Worm (Caenorhabditis elegans) whole organism, midembryonic: ENCODE measurements around the gene F10E7.6.

ENCODE experiments used
- T22C8.4 ChIP-seq: fragments of 200-800 bp; sonication (Bioruptor generic); IDR thresholded peaks from 2 replicates; pipeline ENCODE4 v1.3.6; 2022; ENCODE audit warnings: missing genetic modification characterization, missing compliant biosample characterization
- cog-1 ChIP-seq: sonication (generic microtip); optimal IDR thresholded peaks from 2 replicates; lab custom pipeline; 2016; ENCODE audit warnings: missing genetic modification characterization, missing compliant biosample characterization
- flt-1 ChIP-seq: fragments of 200-800 bp; sonication (Bioruptor generic); IDR thresholded peaks from 2 replicates; pipeline ENCODE4 v1.3.6; 2022; ENCODE audit warnings: missing genetic modification characterization, missing compliant biosample characterization
- klf-2 ChIP-seq: fragments of 200-800 bp; sonication (Bioruptor generic); conservative IDR thresholded peaks from 2 replicates; pipeline ENCODE4 v1.3.6; 2022; ENCODE audit warnings: missing genetic modification reagents, missing genetic modification characterization, missing compliant biosample characterization
- med-1 ChIP-seq: sonication (generic microtip); optimal IDR thresholded peaks from 2 replicates; lab custom pipeline; 2017; ENCODE audit warnings: missing genetic modification characterization, mild to moderate bottlenecking, missing compliant biosample characterization, antibody characterized with exemption, missing genetic modification reagents; ENCODE audit not compliant: insufficient read depth
- ref-1 ChIP-seq: fragments of 200-800 bp; sonication (Bioruptor generic); conservative IDR thresholded peaks from 2 replicates; pipeline ENCODE4 v1.3.6; 2022; ENCODE audit warnings: missing genetic modification reagents, missing genetic modification characterization, missing compliant biosample characterization
- tab-1 ChIP-seq: fragments of 200-800 bp; sonication (Bioruptor generic); IDR thresholded peaks from 2 replicates; pipeline ENCODE4 v1.3.6; 2022; ENCODE audit warnings: missing genetic modification characterization, missing compliant biosample characterization
- ztf-23 ChIP-seq: fragments of 200-800 bp; sonication (Bioruptor generic); IDR thresholded peaks from 2 replicates; pipeline ENCODE4 v1.3.6; 2022; ENCODE audit warnings: missing genetic modification reagents, missing genetic modification characterization, missing compliant biosample characterization
- ztf-29 ChIP-seq: fragments of 200-800 bp; sonication (Bioruptor generic); IDR thresholded peaks from 2 replicates; pipeline ENCODE4 v1.3.6; 2022; ENCODE audit warnings: missing genetic modification reagents, missing genetic modification characterization, missing compliant biosample characterization

F10E7.6 gene

ce11 chrII:7131871-7132693 lies 19.2 kb downstream of the F10E7.6 start, which contains the start of the genes T07F8.4 and gld-3:
TSS of gene T07F8.4 (minus strand) at chrII:7132032.
TSS of gene gld-3 (plus strand) at chrII:7132643.
- TF ChIP-seq ztf-29 (no peak), med-1 (GFP tag; lab: Kevin White, UChicago) (no peak), ref-1 (GFP tag; lab: Robert Waterston, UW) (no peak), T22C8.4 (GFP tag; lab: Robert Waterston, UW) (no peak)

- TF ChIP-seq flt-1 (GFP tag; lab: Robert Waterston, UW) (no peak), ztf-23 (GFP tag; lab: Robert Waterston, UW) (no peak), ref-1 (GFP tag; lab: Robert Waterston, UW) (no peak), tab-1 (GFP tag; lab: Robert Waterston, UW) (no peak), T22C8.4 (GFP tag; lab: Robert Waterston, UW) (no peak), klf-2 (GFP tag; lab: Robert Waterston, UW) (no peak), med-1 (GFP tag; lab: Kevin White, UChicago) (no peak), cog-1 (tag; lab: Kevin White, UChicago) (no peak)
These were observed 26.2 kb downstream of the F10E7.6 start for ce11 chrII:7139064-7139463.

- TF ChIP-seq med-1 (GFP tag; lab: Kevin White, UChicago) (no peak), tab-1 (GFP tag; lab: Robert Waterston, UW) (no peak), T22C8.4 (GFP tag; lab: Robert Waterston, UW) (no peak), ref-1 (GFP tag; lab: Robert Waterston, UW) (no peak), flt-1 (GFP tag; lab: Robert Waterston, UW) (no peak), ztf-23 (GFP tag; lab: Robert Waterston, UW) (no peak), ztf-29 (no peak), klf-2 (GFP tag; lab: Robert Waterston, UW) (no peak), cog-1 (tag; lab: Kevin White, UChicago) (no peak)
These were observed 31.4 kb downstream of the F10E7.6 start, which contains the start of gene npr-31 for ce11 chrII:7144307-7144706. TSS of gene npr-31 (plus strand) at chrII:7144607.

ce11 chrII:7146240-7146639 lies 33.4 kb downstream of the F10E7.6 start:
- TF ChIP-seq T22C8.4 (GFP tag; lab: Robert Waterston, UW), result no peak
- TF ChIP-seq klf-2 (GFP tag; lab: Robert Waterston, UW), result no peak
- TF ChIP-seq ref-1 (GFP tag; lab: Robert Waterston, UW), result no peak
- no peak for TF ChIP-seq tab-1 (GFP tag; lab: Robert Waterston, UW)

ce11 chrII:7147550-7147949 lies 34.7 kb downstream of the F10E7.6 start:
- TF ChIP-seq cog-1 (tag; lab: Kevin White, UChicago), result no peak
- TF ChIP-seq ztf-29, result no peak
- TF ChIP-seq ztf-23 (GFP tag; lab: Robert Waterston, UW), result no peak
- TF ChIP-seq med-1 (GFP tag; lab: Kevin White, UChicago), result no peak
- TF ChIP-seq flt-1 (GFP tag; lab: Robert Waterston, UW), result no peak
- no peak for TF ChIP-seq klf-2 (GFP tag; lab: Robert Waterston, UW)
- TF ChIP-seq ref-1 (GFP tag; lab: Robert Waterston, UW), result no peak
- no peak for TF ChIP-seq tab-1 (GFP tag; lab: Robert Waterston, UW)
- no peak for TF ChIP-seq T22C8.4 (GFP tag; lab: Robert Waterston, UW)

- TF ChIP-seq T22C8.4 (GFP tag; lab: Robert Waterston, UW) (no peak), ref-1 (GFP tag; lab: Robert Waterston, UW) (no peak), cog-1 (tag; lab: Kevin White, UChicago) (no peak), med-1 (GFP tag; lab: Kevin White, UChicago) (no peak), tab-1 (GFP tag; lab: Robert Waterston, UW) (no peak), ztf-23 (GFP tag; lab: Robert Waterston, UW) (no peak), klf-2 (GFP tag; lab: Robert Waterston, UW) (no peak)
These were observed 35.2 kb downstream of the F10E7.6 start, which contains the start of gene T07F8.1 for ce11 chrII:7148099-7148498. TSS of gene T07F8.1 (plus strand) at chrII:7148399.

ce11 chrII:7151969-7152631 lies 39.2 kb downstream of the F10E7.6 start, which contains the start of gene fust-1:
TSS of gene fust-1 (plus strand) at chrII:7152581.
- TF ChIP-seq ref-1 (GFP tag; lab: Robert Waterston, UW) (no peak), flt-1 (GFP tag; lab: Robert Waterston, UW) (peak; percentile 84), ztf-29 (no peak), T22C8.4 (GFP tag; lab: Robert Waterston, UW) (no peak), tab-1 (GFP tag; lab: Robert Waterston, UW) (peak; percentile 72; the same call in 1 of the 2 replicates), cog-1 (tag; lab: Kevin White, UChicago) (peak; percentile 94), ztf-23 (GFP tag; lab: Robert Waterston, UW) (peak; percentile 87), med-1 (GFP tag; lab: Kevin White, UChicago) (peak; percentile 56), klf-2 (GFP tag; lab: Robert Waterston, UW) (peak; percentile 69; the same call in 1 of the 2 replicates)

- TF ChIP-seq ztf-29 (no peak), tab-1 (GFP tag; lab: Robert Waterston, UW) (no peak), flt-1 (GFP tag; lab: Robert Waterston, UW) (no peak), ref-1 (GFP tag; lab: Robert Waterston, UW) (no peak), klf-2 (GFP tag; lab: Robert Waterston, UW) (no peak), ztf-23 (GFP tag; lab: Robert Waterston, UW) (no peak), cog-1 (tag; lab: Kevin White, UChicago) (no peak), med-1 (GFP tag; lab: Kevin White, UChicago) (no peak), T22C8.4 (GFP tag; lab: Robert Waterston, UW) (no peak)
These were observed 41.8 kb downstream of the F10E7.6 start for ce11 chrII:7154711-7155110.
